Worm (Caenorhabditis elegans): Measurements from ENCODE around the gene K06B9.6.
A peak's percentile ranks its signal among the peaks of the same experiment; 100 is the strongest.

The K06B9.6 gene

ce11 chrIV:4215349-4215748, 18.7 kb upstream of the K06B9.6 start (continued):
- TF ChIP-seq ceh-82 (tag; optimal IDR thresholded peaks at IDR 0.05) = no peak
- TF ChIP-seq hmg-1.1 (GFP tag; IDR thresholded peaks at IDR 0.05) = peak; percentile 50; the same call in 1 of the 2 replicates
- TF ChIP-seq nhr-28 (tag; optimal IDR thresholded peaks at IDR 0.05) = peak; percentile 90
- TF ChIP-seq hif-1 (tag; optimal IDR thresholded peaks at IDR 0.05) = peak in 1 of 2 experiments; percentile 57
- TF ChIP-seq nhr-6 (tag; optimal IDR thresholded peaks at IDR 0.05) = peak; percentile 39
- peak; percentile 9 for TF ChIP-seq lin-13 (GFP tag; optimal IDR thresholded peaks at IDR 0.05)

ce11 chrIV:4212733-4213132, 16.1 kb upstream of the K06B9.6 start:
- TF ChIP-seq dmd-9 (GFP tag; IDR thresholded peaks at IDR 0.05) (no peak), set-16 (GFP tag; IDR thresholded peaks at IDR 0.05) (no peak), nhr-11 (tag; optimal IDR thresholded peaks at IDR 0.05) (no peak), duxl-1 (tag; optimal IDR thresholded peaks at IDR 0.05; ENCODE audit: poor library complexity) (no peak), dmd-6 (GFP tag; IDR thresholded peaks at IDR 0.05) (peak; percentile 70), snpc-1.2 (GFP tag; IDR thresholded peaks at IDR 0.05) (no peak), unc-62 (GFP tag; optimal IDR thresholded peaks at IDR 0.05 in 1 of 2) (peak in 1 of 2 experiments; percentile 74), unc-62 (tag; optimal IDR thresholded peaks at IDR 0.05) (no peak), ceh-62 (tag; optimal IDR thresholded peaks at IDR 0.05) (no peak), lsy-2 (tag; optimal IDR thresholded peaks at IDR 0.05) (peak in 1 of 2 experiments; percentile 6), zfp-3 (GFP tag; conservative IDR thresholded peaks at IDR 0.05) (no peak), dpl-1 (GFP tag; optimal IDR thresholded peaks at IDR 0.05) (no peak), F49E8.2 (tag; optimal IDR thresholded peaks at IDR 0.05; ENCODE audit: borderline replicate concordance) (no peak), hlh-30 (tag; optimal IDR thresholded peaks at IDR 0.05; ENCODE audit: insufficient read depth) (peak; percentile 34), Y75B8A.6 (GFP tag; IDR thresholded peaks at IDR 0.05) (no peak), snpc-4 (tag; optimal IDR thresholded peaks at IDR 0.05) (no peak), tag-97 (GFP tag; IDR thresholded peaks at IDR 0.05) (no peak), mep-1 (tag; optimal IDR thresholded peaks at IDR 0.05) (peak; percentile 0), F37D6.2 (tag; optimal IDR thresholded peaks at IDR 0.05) (no peak), ceh-28 (tag; optimal IDR thresholded peaks at IDR 0.05) (no peak), lin-29 (GFP tag; IDR thresholded peaks at IDR 0.05) (no peak), zfp-2 (tag; optimal IDR thresholded peaks at IDR 0.05) (no peak), dve-1 (tag; optimal IDR thresholded peaks at IDR 0.05; ENCODE audit: insufficient read depth) (peak; percentile 46), pqm-1 (tag; optimal IDR thresholded peaks at IDR 0.05) (peak; percentile 44), mxl-3 (GFP tag; optimal IDR thresholded peaks at IDR 0.05) (peak; percentile 45), daf-8 (GFP tag; IDR thresholded peaks at IDR 0.05) (no peak), nhr-25 (tag; optimal IDR thresholded peaks at IDR 0.05; ENCODE audit: borderline replicate concordance, insufficient read depth) (no peak), hlh-11 (tag; optimal IDR thresholded peaks at IDR 0.05) (peak; percentile 51), ceh-82 (tag; optimal IDR thresholded peaks at IDR 0.05) (no peak), hmg-1.1 (GFP tag; IDR thresholded peaks at IDR 0.05) (no peak), unc-39 (tag; optimal IDR thresholded peaks at IDR 0.05) (no peak), jun-1 (tag; optimal IDR thresholded peaks at IDR 0.05) (no peak), daf-12 (tag; optimal IDR thresholded peaks at IDR 0.05) (no peak), lin-1 (GFP tag; IDR thresholded peaks at IDR 0.05) (no peak), lin-13 (GFP tag; optimal IDR thresholded peaks at IDR 0.05) (peak; percentile 50), egl-27 (tag; optimal IDR thresholded peaks at IDR 0.05) (no peak), hif-1 (tag; optimal IDR thresholded peaks at IDR 0.05) (peak in 1 of 2 experiments; percentile 24), nhr-41 (GFP tag; IDR thresholded peaks at IDR 0.05) (no peak), nhr-28 (tag; optimal IDR thresholded peaks at IDR 0.05) (peak; percentile 100), madf-5 (GFP tag; IDR thresholded peaks at IDR 0.05) (no peak), T20F7.1 (GFP tag; optimal IDR thresholded peaks at IDR 0.05) (no peak), nhr-77 (tag; optimal IDR thresholded peaks at IDR 0.05) (peak; percentile 40), lin-15B (tag; optimal IDR thresholded peaks at IDR 0.05) (no peak), nhr-6 (tag; optimal IDR thresholded peaks at IDR 0.05) (no peak), nhr-111 (GFP tag; optimal IDR thresholded peaks at IDR 0.05) (no peak), ztf-11 (tag; optimal IDR thresholded peaks at IDR 0.05) (no peak), F26F4.8 (GFP tag; conservative IDR thresholded peaks at IDR 0.05) (no peak), nhr-102 (tag; optimal IDR thresholded peaks at IDR 0.05) (peak; percentile 25)
